Fruit fly (Drosophila melanogaster) whole organism, embryonic: ENCODE measurements around the gene mAcon2.
A peak's percentile ranks its signal among the peaks of the same experiment; 100 is the strongest.

Experiments used
- Asciz ChIP-seq: fragments of 200-800 bp; sonication (Bioruptor generic); optimal IDR thresholded peaks from 2 replicates; lab custom pipeline; 2017; ENCODE audit warnings: missing biosample characterization, mild to moderate bottlenecking, missing genetic modification characterization, missing genetic modification reagents
- C15 ChIP-seq: fragments of 200-800 bp; sonication (Bioruptor generic); IDR thresholded peaks from 3 replicates; pipeline ENCODE4 v1.3.6; 2022; ENCODE audit warnings: missing biosample characterization, missing genetic modification characterization
- CG10209 ChIP-seq: fragments of 200-800 bp; sonication (Bioruptor generic); optimal IDR thresholded peaks from 3 replicates; lab custom pipeline; 2017; ENCODE audit warnings: missing biosample characterization, mild to moderate bottlenecking, missing genetic modification characterization, missing genetic modification reagents
- CG10654 ChIP-seq: fragments of 200-800 bp; sonication (Bioruptor generic); optimal IDR thresholded peaks from 2 replicates; lab custom pipeline; 2016; ENCODE audit warnings: missing biosample characterization, missing genetic modification characterization
- CG12155 ChIP-seq: fragments of 200-800 bp; sonication (Bioruptor generic); optimal IDR thresholded peaks from 3 replicates; lab custom pipeline; 2016; ENCODE audit warnings: missing biosample characterization, missing genetic modification characterization
- CG12219 ChIP-seq: fragments of 200-800 bp; sonication (Bioruptor generic); optimal IDR thresholded peaks from 3 replicates; lab custom pipeline; 2018; ENCODE audit warnings: missing biosample characterization, mild to moderate bottlenecking, missing genetic modification characterization
- CG12942 ChIP-seq: fragments of 200-800 bp; sonication (Bioruptor generic); optimal IDR thresholded peaks from 3 replicates; lab custom pipeline; 2016; ENCODE audit warnings: missing biosample characterization, missing genetic modification characterization
- CG15269 ChIP-seq: fragments of 200-800 bp; sonication (Bioruptor generic); optimal IDR thresholded peaks from 2 replicates; lab custom pipeline; 2018; ENCODE audit warnings: missing biosample characterization, mild to moderate bottlenecking, missing genetic modification characterization, moderate library complexity
- CG17568 ChIP-seq: fragments of 200-800 bp; sonication (Bioruptor generic); optimal IDR thresholded peaks from 2 replicates; lab custom pipeline; 2018; ENCODE audit warnings: missing biosample characterization, mild to moderate bottlenecking, missing genetic modification characterization, moderate library complexity
- CG18599 ChIP-seq: fragments of 200-800 bp; sonication (Bioruptor generic); optimal IDR thresholded peaks from 3 replicates; lab custom pipeline; 2017; ENCODE audit warnings: missing biosample characterization, missing genetic modification characterization, mild to moderate bottlenecking, moderate library complexity, missing genetic modification reagents
- CG18619 ChIP-seq: fragments of 200-800 bp; sonication (Bioruptor generic); optimal IDR thresholded peaks from 3 replicates; lab custom pipeline; 2017; ENCODE audit warnings: missing biosample characterization, mild to moderate bottlenecking, missing genetic modification characterization
- CG2678 ChIP-seq: fragments of 200-800 bp; sonication (Bioruptor generic); optimal IDR thresholded peaks from 3 replicates; lab custom pipeline; 2019; ENCODE audit warnings: missing biosample characterization, mild to moderate bottlenecking, missing genetic modification characterization, moderate library complexity
- CG31441 ChIP-seq: fragments of 200-800 bp; sonication (Bioruptor generic); IDR thresholded peaks from 2 replicates; pipeline ENCODE4 v1.3.6; 2022; ENCODE audit warnings: missing biosample characterization, missing genetic modification characterization
- CG3281 ChIP-seq: fragments of 200-800 bp; sonication (Bioruptor generic); optimal IDR thresholded peaks from 3 replicates; lab custom pipeline; 2017; ENCODE audit warnings: missing biosample characterization, mild to moderate bottlenecking, missing genetic modification characterization
- CG34376 ChIP-seq: fragments of 200-800 bp; sonication (Bioruptor generic); optimal IDR thresholded peaks from 2 replicates; lab custom pipeline; 2018; ENCODE audit warnings: missing biosample characterization, mild to moderate bottlenecking, missing genetic modification characterization
- CG3995 ChIP-seq: fragments of 200-800 bp; sonication (Bioruptor generic); optimal IDR thresholded peaks from 3 replicates; lab custom pipeline; 2016; ENCODE audit warnings: missing biosample characterization, missing genetic modification characterization
- CG6689 ChIP-seq: fragments of 200-800 bp; sonication (Bioruptor generic); IDR thresholded peaks from 2 replicates; pipeline ENCODE4 v1.3.6; 2022; ENCODE audit warnings: missing biosample characterization, missing genetic modification characterization
- CG7786 ChIP-seq: fragments of 200-800 bp; sonication (Bioruptor generic); optimal IDR thresholded peaks from 2 replicates; lab custom pipeline; 2016; ENCODE audit warnings: missing biosample characterization, missing genetic modification characterization
- CG8388 ChIP-seq: fragments of 200-800 bp; sonication (Bioruptor generic); optimal IDR thresholded peaks from 2 replicates; lab custom pipeline; 2019; ENCODE audit warnings: missing biosample characterization, mild to moderate bottlenecking, missing genetic modification characterization, moderate library complexity
- CG9876 ChIP-seq: fragments of 200-800 bp; sonication (Bioruptor generic); optimal IDR thresholded peaks from 2 replicates; lab custom pipeline; 2016; ENCODE audit warnings: missing biosample characterization, missing genetic modification characterization
- CG9932 ChIP-seq: fragments of 200-800 bp; sonication (Bioruptor generic); IDR thresholded peaks from 2 replicates; pipeline ENCODE4 v1.3.6; 2022; ENCODE audit warnings: missing biosample characterization, missing genetic modification characterization
- CrebB ChIP-seq: fragments of 200-800 bp; sonication (Bioruptor generic); optimal IDR thresholded peaks from 3 replicates; lab custom pipeline; 2018; ENCODE audit warnings: missing biosample characterization, mild to moderate bottlenecking, missing genetic modification characterization
- D19B ChIP-seq: fragments of 200-800 bp; sonication (Bioruptor generic); optimal IDR thresholded peaks from 2 replicates; lab custom pipeline; 2017; ENCODE audit warnings: missing biosample characterization, mild to moderate bottlenecking, missing genetic modification characterization
- Fer3 ChIP-seq: fragments of 200-800 bp; sonication (Bioruptor generic); optimal IDR thresholded peaks from 2 replicates; lab custom pipeline; 2018; ENCODE audit warnings: missing biosample characterization, mild to moderate bottlenecking, missing genetic modification characterization, moderate library complexity
- GATAe ChIP-seq: fragments of 200-800 bp; sonication (Bioruptor generic); conservative IDR thresholded peaks from 2 replicates; pipeline ENCODE4 v1.3.6; 2022; ENCODE audit warnings: missing biosample characterization, missing genetic modification characterization
- HLHmδ ChIP-seq: fragments of 200-800 bp; sonication (Bioruptor generic); optimal IDR thresholded peaks from 2 replicates; lab custom pipeline; 2018; ENCODE audit warnings: missing biosample characterization, mild to moderate bottlenecking, missing genetic modification characterization, moderate library complexity
- Hmr ChIP-seq: fragments of 200-800 bp; sonication (Bioruptor generic); optimal IDR thresholded peaks from 3 replicates; lab custom pipeline; 2017; ENCODE audit warnings: mild to moderate bottlenecking, missing biosample characterization, missing genetic modification reagents, missing genetic modification characterization
- Hr51 ChIP-seq, 2 experiments: fragments of 200-800 bp; sonication (Bioruptor generic); optimal IDR thresholded peaks; 2 replicates in 1 of 2; 3 replicates in 1 of 2; lab custom pipeline; 2016 to 2018; ENCODE audit warnings: missing biosample characterization in 2 of 2, missing genetic modification characterization in 2 of 2, mild to moderate bottlenecking in 1 of 2, moderate library complexity in 1 of 2
- Nf-YC ChIP-seq: fragments of 200-800 bp; optimal IDR thresholded peaks from 3 replicates; lab custom pipeline; 2019; ENCODE audit warnings: missing biosample characterization, mild to moderate bottlenecking, missing genetic modification characterization, moderate library complexity
- PHDP ChIP-seq: fragments of 200-800 bp; sonication (Bioruptor generic); optimal IDR thresholded peaks from 3 replicates; lab custom pipeline; 2018; ENCODE audit warnings: missing biosample characterization, mild to moderate bottlenecking, missing genetic modification characterization, moderate library complexity
- Ptx1 ChIP-seq: fragments of 200-800 bp; sonication (Bioruptor generic); IDR thresholded peaks from 2 replicates; pipeline ENCODE4 v1.3.6; 2022; ENCODE audit warnings: missing biosample characterization, missing genetic modification characterization
- Stat92E ChIP-seq, 3 experiments: fragments of >200 bp in 2 of 3; fragments of 200-800 bp in 1 of 3; sonication (Bioruptor generic) in 1 of 3; optimal IDR thresholded peaks; 2 replicates each; lab custom pipeline; 2017 to 2019; ENCODE audit warnings: missing biosample characterization in 3 of 3, missing genetic modification characterization in 3 of 3, mild to moderate bottlenecking in 1 of 3, moderate library complexity in 1 of 3
- Trl ChIP-seq, 3 experiments: fragments of >200 bp in 2 of 3; fragments of 200-800 bp in 1 of 3; sonication (Bioruptor generic) in 1 of 3; optimal IDR thresholded peaks; 2 replicates in 1 of 3; 3 replicates in 2 of 3; lab custom pipeline; 2016 to 2017; ENCODE audit warnings: missing biosample characterization in 1 of 3, missing genetic modification characterization in 1 of 3
- Vsx1 ChIP-seq: fragments of 200-800 bp; sonication (Bioruptor generic); optimal IDR thresholded peaks from 2 replicates; lab custom pipeline; 2017; ENCODE audit warnings: missing biosample characterization, mild to moderate bottlenecking, missing genetic modification characterization, missing genetic modification reagents
- aop ChIP-seq: fragments of 200-800 bp; sonication (Bioruptor generic); IDR thresholded peaks from 2 replicates; pipeline ENCODE4 v1.3.6; 2022; ENCODE audit warnings: missing biosample characterization, missing genetic modification characterization
- exex ChIP-seq: fragments of 200-800 bp; sonication (Bioruptor generic); optimal IDR thresholded peaks from 4 replicates; lab custom pipeline; 2018; ENCODE audit warnings: missing biosample characterization, mild to moderate bottlenecking, missing genetic modification characterization, moderate library complexity
- fru ChIP-seq: fragments of >200 bp; optimal IDR thresholded peaks from 2 replicates; lab custom pipeline; 2017
- grn ChIP-seq: fragments of 200-800 bp; sonication (Bioruptor generic); optimal IDR thresholded peaks from 3 replicates; lab custom pipeline; 2017; ENCODE audit warnings: missing biosample characterization, missing genetic modification characterization
- gsb-n ChIP-seq: fragments of 200-800 bp; sonication (Bioruptor generic); optimal IDR thresholded peaks from 3 replicates; lab custom pipeline; 2018; ENCODE audit warnings: missing biosample characterization, mild to moderate bottlenecking, missing genetic modification characterization
- maf-S ChIP-seq: fragments of 200-800 bp; sonication (Bioruptor generic); optimal IDR thresholded peaks from 2 replicates; lab custom pipeline; 2016; ENCODE audit warnings: missing biosample characterization, missing genetic modification characterization
- p53 ChIP-seq: fragments of 200-800 bp; sonication (Bioruptor generic); optimal IDR thresholded peaks from 2 replicates; lab custom pipeline; 2016; ENCODE audit warnings: missing biosample characterization, missing genetic modification characterization
- row ChIP-seq: fragments of 200-800 bp; sonication (Bioruptor generic); IDR thresholded peaks from 3 replicates; pipeline ENCODE4 v1.3.6; 2022; ENCODE audit warnings: missing biosample characterization, missing genetic modification characterization
- sc ChIP-seq, 3 experiments: fragments of >200 bp in 2 of 3; fragments of 200-800 bp in 1 of 3; sonication (Bioruptor generic) in 1 of 3; optimal IDR thresholded peaks; 2 replicates in 2 of 3; 3 replicates in 1 of 3; lab custom pipeline; 2017; ENCODE audit warnings: mild to moderate bottlenecking in 1 of 3, missing biosample characterization in 1 of 3, missing genetic modification characterization in 1 of 3, missing genetic modification reagents in 1 of 3
- sd ChIP-seq: fragments of 200-800 bp; sonication (Bioruptor generic); optimal IDR thresholded peaks from 3 replicates; lab custom pipeline; 2018; ENCODE audit warnings: missing biosample characterization, mild to moderate bottlenecking, missing genetic modification characterization, moderate library complexity
- sug ChIP-seq: fragments of 200-800 bp; optimal IDR thresholded peaks from 2 replicates; lab custom pipeline; 2019; ENCODE audit warnings: missing biosample characterization, mild to moderate bottlenecking, missing genetic modification characterization, moderate library complexity
- tap ChIP-seq: fragments of 200-800 bp; optimal IDR thresholded peaks from 3 replicates; lab custom pipeline; 2019; ENCODE audit warnings: missing biosample characterization, mild to moderate bottlenecking, missing genetic modification characterization, moderate library complexity
- twi ChIP-seq: fragments of 200-800 bp; optimal IDR thresholded peaks from 2 replicates; lab custom pipeline; 2019; ENCODE audit warnings: missing biosample characterization, mild to moderate bottlenecking, missing genetic modification characterization, moderate library complexity

mAcon2 gene

dm6 chr3R:11172460-11173168, 35.6 kb downstream of the mAcon2 start, which contains the start of gene Ugt35A1 (continued):
- TF ChIP-seq fru (no peak), C15 (GFP tag; lab: Robert Waterston, UW) (no peak), twi (tag; lab: Kevin White, UChicago) (no peak), row (no peak), CG10654 (GFP tag; lab: Kevin White, UChicago) (no peak), CG3995 (GFP tag; lab: Kevin White, UChicago) (no peak), CG9876 (GFP tag; lab: Kevin White, UChicago) (no peak), Nf-YC (tag; lab: Kevin White, UChicago) (no peak), CG31441 (GFP tag; lab: Robert Waterston, UW) (no peak), CG10209 (GFP tag; lab: Kevin White, UChicago) (no peak), sc (optimal IDR thresholded peaks at IDR 0.05; lab: Kevin White, UChicago) (no peak), sc (GFP tag; optimal IDR thresholded peaks at IDR 0.05; lab: Kevin White, UChicago) (no peak)

- TF ChIP-seq CG12942 (GFP tag; lab: Kevin White, UChicago) (no peak), CG2678 (peak; percentile 46), Fer3 (no peak), CG9932 (GFP tag; lab: Robert Waterston, UW) (no peak), CG18619 (GFP tag; lab: Kevin White, UChicago) (no peak), Nf-YC (tag; lab: Kevin White, UChicago) (no peak), CG17568 (GFP tag; lab: Kevin White, UChicago) (peak; percentile 29), CG6689 (GFP tag; lab: Robert Waterston, UW) (no peak), CrebB (peak; percentile 9), grn (peak; percentile 29), CG8388 (GFP tag; lab: Kevin White, UChicago) (no peak), CG12219 (GFP tag; lab: Kevin White, UChicago) (no peak), CG34376 (peak; percentile 67), maf-S (no peak), D19B (GFP tag; lab: Kevin White, UChicago) (no peak), Ptx1 (GFP tag; lab: Robert Waterston, UW) (no peak), tap (tag; lab: Kevin White, UChicago) (peak; percentile 10), CG12155 (GFP tag; lab: Kevin White, UChicago) (no peak), exex (tag; lab: Kevin White, UChicago) (peak; percentile 98), Hr51 (GFP tag; optimal IDR thresholded peaks at IDR 0.05; lab: Kevin White, UChicago) (peak in 1 of 2 experiments; percentile 43), HLHmδ (GFP tag; lab: Kevin White, UChicago) (no peak), gsb-n (tag; lab: Kevin White, UChicago) (no peak), Trl (optimal IDR thresholded peaks at IDR 0.05; lab: Kevin White, UChicago) (peak in 1 of 2 experiments; percentile 23), Trl (GFP tag; optimal IDR thresholded peaks at IDR 0.05; lab: Kevin White, UChicago) (no peak), PHDP (peak; percentile 62), CG18599 (peak; percentile 29), CG15269 (peak; percentile 22), Hmr (GFP tag; lab: Kevin White, UChicago) (no peak), sug (peak; percentile 44), Stat92E (GFP tag; optimal IDR thresholded peaks at IDR 0.05; lab: Kevin White, UChicago) (no peak), Asciz (GFP tag; lab: Kevin White, UChicago) (no peak), CG3281 (no peak), aop (GFP tag; lab: Robert Waterston, UW) (no peak), sd (peak; percentile 48), GATAe (GFP tag; lab: Robert Waterston, UW) (no peak), CG7786 (GFP tag; lab: Kevin White, UChicago) (no peak), p53 (GFP tag; lab: Kevin White, UChicago) (no peak), Vsx1 (GFP tag; lab: Kevin White, UChicago) (peak; percentile 72)
These were observed 36.2 kb downstream of the mAcon2 start for dm6 chr3R:11173169-11173506.
